Fruit fly (Drosophila melanogaster): ENCODE measurements around the gene Hel89B.
A peak's percentile ranks its signal among the peaks of the same experiment; 100 is the strongest.

Hel89B gene

DNA sequence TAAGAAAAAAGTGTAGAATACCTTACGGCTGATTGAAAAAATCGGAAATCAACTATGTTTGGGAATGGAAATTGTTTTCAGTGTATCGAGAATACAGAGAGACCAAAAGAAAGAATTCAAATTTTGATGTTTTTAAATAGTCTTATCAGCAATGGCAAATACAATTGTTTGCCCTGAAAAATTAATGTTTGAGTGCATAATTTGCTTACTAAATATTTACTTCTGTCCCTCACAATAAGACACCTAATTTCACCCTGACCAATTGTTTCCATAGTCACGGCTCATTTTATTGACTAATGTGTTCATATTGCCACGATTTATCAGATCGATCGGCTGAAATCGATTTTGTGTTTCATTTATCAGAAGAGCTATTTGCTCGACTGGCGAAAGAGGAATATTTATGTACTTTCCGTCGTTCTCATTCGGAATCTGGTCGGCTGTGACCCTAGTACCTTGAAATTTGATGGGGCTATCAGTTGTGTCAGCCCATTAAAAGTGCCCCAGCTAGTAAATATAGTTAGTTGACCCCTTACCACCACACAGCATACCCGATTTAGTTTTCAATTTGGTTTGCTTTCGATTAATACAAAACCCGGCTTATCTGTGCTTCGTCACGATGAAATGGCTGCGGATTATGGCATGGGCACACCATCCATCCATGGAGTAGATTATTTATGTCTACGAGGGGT lies 10.6 kb downstream of the Hel89B start (continued):
- TF ChIP-seq unpg (GFP tag; optimal IDR thresholded peaks at IDR 0.05) (peak; percentile 54), Mrtf (GFP tag; IDR thresholded peaks at IDR 0.05) (no peak), CG32532 (GFP tag; IDR thresholded peaks at IDR 0.05) (no peak), CG11695 (GFP tag; IDR thresholded peaks at IDR 0.05) (0 out of 3 replicates have a peak, but pooled peaks have one; percentile 24), D (optimal IDR thresholded peaks at IDR 0.05) (no peak), D (GFP tag; optimal IDR thresholded peaks at IDR 0.05) (peak; percentile 36), Nf-YB (GFP tag; optimal IDR thresholded peaks at IDR 0.05) (peak; percentile 48), Eip74EF (GFP tag; optimal IDR thresholded peaks at IDR 0.05) (peak in 1 of 2 experiments; percentile 32), CG17568 (GFP tag; optimal IDR thresholded peaks at IDR 0.05) (peak; percentile 69), Usf (GFP tag; optimal IDR thresholded peaks at IDR 0.05) (no peak), fd64A (GFP tag; optimal IDR thresholded peaks at IDR 0.05) (peak; percentile 63), chinmo (GFP tag; IDR thresholded peaks at IDR 0.05; ENCODE audit: partially characterized antibody) (no peak), nau (GFP tag; optimal IDR thresholded peaks at IDR 0.05) (peak; percentile 38), Hr78 (GFP tag; optimal IDR thresholded peaks at IDR 0.05) (peak in 1 of 2 experiments; percentile 68), lola (GFP tag; optimal IDR thresholded peaks at IDR 0.05) (peak in 1 of 3 experiments; percentile 68), grau (tag; optimal IDR thresholded peaks at IDR 0.05) (peak; percentile 24), CG7839 (tag; optimal IDR thresholded peaks at IDR 0.05) (peak; percentile 1), BtbVII (GFP tag; optimal IDR thresholded peaks at IDR 0.05) (peak; percentile 36), CG2199 (GFP tag; IDR thresholded peaks at IDR 0.05) (no peak), Sox102F (GFP tag; optimal IDR thresholded peaks at IDR 0.05) (peak; percentile 57), CG12219 (GFP tag; optimal IDR thresholded peaks at IDR 0.05) (peak; percentile 19)

DNA sequence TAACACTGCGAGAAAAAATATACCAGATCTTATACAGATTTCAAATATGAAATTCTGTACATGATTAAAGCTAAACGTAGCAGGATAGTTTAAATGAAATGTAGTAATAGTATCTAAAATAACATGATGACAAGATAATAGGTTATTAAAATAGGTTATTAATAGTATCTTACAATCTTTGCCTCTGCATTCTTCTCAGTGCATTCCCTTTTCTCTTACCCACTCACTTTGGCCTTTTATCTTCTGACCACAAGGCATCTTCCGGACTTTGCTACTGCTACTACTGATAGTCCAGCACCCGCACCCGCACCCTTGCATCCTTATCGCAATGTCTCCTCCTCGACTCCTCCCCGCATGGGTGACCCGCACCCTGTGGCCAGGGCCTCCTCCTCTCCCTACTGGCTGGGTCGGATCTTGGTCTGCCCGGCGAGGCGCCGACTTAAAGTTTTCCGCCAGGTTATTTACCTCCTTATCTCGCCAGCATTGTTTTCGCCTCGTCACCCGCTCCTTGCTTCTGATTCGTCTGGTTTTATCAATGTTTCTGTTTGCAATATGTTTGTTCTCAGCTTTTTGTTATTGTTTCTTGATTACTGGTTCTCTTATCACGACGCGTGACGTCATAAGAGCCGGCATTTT lies 11.5 kb downstream of the Hel89B start:
- TF ChIP-seq lbe (GFP tag; optimal IDR thresholded peaks at IDR 0.05), result no peak
- TF ChIP-seq HHEX (GFP tag; optimal IDR thresholded peaks at IDR 0.05), result no peak
- no peak for TF ChIP-seq CG34224 (GFP tag; IDR thresholded peaks at IDR 0.05; ENCODE audit: partially characterized antibody)
- peak; percentile 73 for TF ChIP-seq CG18262 (tag; optimal IDR thresholded peaks at IDR 0.05)
- no peak for TF ChIP-seq CG9215 (GFP tag; IDR thresholded peaks at IDR 0.05)
- TF ChIP-seq CG8089 (GFP tag; optimal IDR thresholded peaks at IDR 0.05), result no peak
- TF ChIP-seq MTF-1 (GFP tag; optimal IDR thresholded peaks at IDR 0.05; ENCODE audit: borderline replicate concordance), result no peak
- TF ChIP-seq CG7786 (GFP tag; optimal IDR thresholded peaks at IDR 0.05), result peak; percentile 32
- TF ChIP-seq Pdp1 (GFP tag; optimal IDR thresholded peaks at IDR 0.05), result no peak
- no peak for TF ChIP-seq Elba2 (GFP tag; optimal IDR thresholded peaks at IDR 0.05)
- no peak for TF ChIP-seq ro (GFP tag; IDR thresholded peaks at IDR 0.05)
- peak; percentile 79 for TF ChIP-seq gem (tag; optimal IDR thresholded peaks at IDR 0.05)
- peak; percentile 15 for TF ChIP-seq CG13775 (GFP tag; optimal IDR thresholded peaks at IDR 0.05)
- no peak for TF ChIP-seq crc (GFP tag; optimal IDR thresholded peaks at IDR 0.05)
- no peak for TF ChIP-seq Antp (GFP tag; optimal IDR thresholded peaks at IDR 0.05)
- TF ChIP-seq inv (GFP tag; IDR thresholded peaks at IDR 0.05; ENCODE audit: partially characterized antibody), result no peak
- TF ChIP-seq Chrac-16 (GFP tag; optimal IDR thresholded peaks at IDR 0.05), result peak; percentile 39
- peak in 1 of 2 experiments; percentile 4 for TF ChIP-seq Eip74EF (GFP tag; optimal IDR thresholded peaks at IDR 0.05)
- peak; percentile 26 for TF ChIP-seq gsb-n (tag; optimal IDR thresholded peaks at IDR 0.05)
- no peak for TF ChIP-seq pita (GFP tag; optimal IDR thresholded peaks at IDR 0.05)
- peak; percentile 43; the same call in 1 of the 2 replicates for TF ChIP-seq E2f1 (GFP tag; IDR thresholded peaks at IDR 0.05)
- no peak for TF ChIP-seq CG43689 (GFP tag; IDR thresholded peaks at IDR 0.05)
- TF ChIP-seq CG2712 (tag; optimal IDR thresholded peaks at IDR 0.05), result peak; percentile 78
- peak; percentile 57 for TF ChIP-seq CoRest (tag; optimal IDR thresholded peaks at IDR 0.05)
- peak; percentile 60 for TF ChIP-seq dysf (GFP tag; IDR thresholded peaks at IDR 0.05)
- TF ChIP-seq ato (GFP tag; IDR thresholded peaks at IDR 0.05; ENCODE audit: partially characterized antibody), result no peak
- peak; percentile 47 for TF ChIP-seq CG15269 (tag; optimal IDR thresholded peaks at IDR 0.05)
- no peak for TF ChIP-seq Usf (GFP tag; optimal IDR thresholded peaks at IDR 0.05)
